Fruit fly (Drosophila melanogaster) whole organism, embryonic: ENCODE results near the gene CG6843.

Source experiments
- Atf-2 ChIP-seq: fragments of 200-800 bp; sonication (Bioruptor generic); optimal IDR thresholded peaks from 2 replicates; lab custom pipeline; 2016; ENCODE audit warnings: missing biosample characterization, missing genetic modification characterization
- CG10147 ChIP-seq: fragments of 200-800 bp; sonication (Bioruptor generic); optimal IDR thresholded peaks from 2 replicates; lab custom pipeline; 2019; ENCODE audit warnings: missing biosample characterization, mild to moderate bottlenecking, missing genetic modification characterization, moderate library complexity
- CG11247 ChIP-seq: fragments of 200-800 bp; sonication (Bioruptor generic); IDR thresholded peaks from 2 replicates; pipeline ENCODE4 v1.3.6; 2022; ENCODE audit warnings: missing biosample characterization, missing genetic modification characterization
- CG11398 ChIP-seq: fragments of 200-800 bp; sonication (Bioruptor generic); optimal IDR thresholded peaks from 2 replicates; lab custom pipeline; 2016; ENCODE audit warnings: missing biosample characterization, missing genetic modification characterization
- CG11723 ChIP-seq: fragments of 200-800 bp; sonication (Bioruptor generic); optimal IDR thresholded peaks from 2 replicates; lab custom pipeline; 2017; ENCODE audit warnings: missing biosample characterization, mild to moderate bottlenecking, missing genetic modification characterization
- CG13624 ChIP-seq: fragments of 200-800 bp; sonication (Bioruptor generic); optimal IDR thresholded peaks from 2 replicates; lab custom pipeline; 2016; ENCODE audit warnings: missing biosample characterization, missing genetic modification characterization
- CG14860 ChIP-seq: fragments of 200-800 bp; sonication (Bioruptor generic); IDR thresholded peaks from 3 replicates; pipeline ENCODE4 v1.3.6; 2022; ENCODE audit warnings: missing biosample characterization, missing genetic modification characterization; ENCODE audit not compliant: partially characterized antibody
- CG15601 ChIP-seq: fragments of 200-800 bp; sonication (Bioruptor generic); optimal IDR thresholded peaks from 3 replicates; lab custom pipeline; 2019; ENCODE audit warnings: missing biosample characterization, mild to moderate bottlenecking, missing genetic modification characterization, moderate library complexity
- CG15696 ChIP-seq: fragments of 200-800 bp; sonication (Bioruptor generic); optimal IDR thresholded peaks from 2 replicates; lab custom pipeline; 2019; ENCODE audit warnings: missing biosample characterization, mild to moderate bottlenecking, missing genetic modification characterization, moderate library complexity
- CG16779 ChIP-seq: fragments of 200-800 bp; sonication (Bioruptor generic); IDR thresholded peaks from 2 replicates; pipeline ENCODE4 v1.3.6; 2022; ENCODE audit warnings: missing biosample characterization, missing genetic modification characterization
- CG18262 ChIP-seq: fragments of 200-800 bp; optimal IDR thresholded peaks from 3 replicates; lab custom pipeline; 2019; ENCODE audit warnings: missing biosample characterization, mild to moderate bottlenecking, missing genetic modification characterization, moderate library complexity
- CG2116 ChIP-seq: fragments of 200-800 bp; sonication (Bioruptor generic); optimal IDR thresholded peaks from 3 replicates; lab custom pipeline; 2018; ENCODE audit warnings: missing biosample characterization, mild to moderate bottlenecking, missing genetic modification characterization
- CG2120 ChIP-seq: fragments of 200-800 bp; sonication (Bioruptor generic); optimal IDR thresholded peaks from 3 replicates; lab custom pipeline; 2016; ENCODE audit warnings: missing biosample characterization, missing genetic modification characterization
- CG30020 ChIP-seq: fragments of 200-800 bp; optimal IDR thresholded peaks from 2 replicates; lab custom pipeline; 2019; ENCODE audit warnings: missing biosample characterization, mild to moderate bottlenecking, missing genetic modification characterization, moderate library complexity
- CG3065 ChIP-seq: fragments of 200-800 bp; sonication (Bioruptor generic); optimal IDR thresholded peaks from 2 replicates; lab custom pipeline; 2016; ENCODE audit warnings: missing biosample characterization, missing genetic modification characterization
- CG3163 ChIP-seq: fragments of 200-800 bp; sonication (Bioruptor generic); optimal IDR thresholded peaks from 3 replicates; lab custom pipeline; 2016; ENCODE audit warnings: missing biosample characterization, missing genetic modification characterization
- CG32767 ChIP-seq: fragments of 200-800 bp; sonication (Bioruptor generic); IDR thresholded peaks from 2 replicates; pipeline ENCODE4 v1.3.6; 2022; ENCODE audit warnings: missing biosample characterization, missing genetic modification characterization
- CG4854 ChIP-seq: fragments of 200-800 bp; sonication (Bioruptor generic); optimal IDR thresholded peaks from 2 replicates; lab custom pipeline; 2016; ENCODE audit warnings: missing biosample characterization, missing genetic modification characterization, inconsistent platforms
- CG6854 ChIP-seq: fragments of 200-800 bp; sonication (Bioruptor generic); optimal IDR thresholded peaks from 3 replicates; lab custom pipeline; 2017; ENCODE audit warnings: missing biosample characterization, mild to moderate bottlenecking, missing genetic modification characterization
- CG7271 ChIP-seq: fragments of 200-800 bp; sonication (Bioruptor generic); optimal IDR thresholded peaks from 2 replicates; lab custom pipeline; 2018; ENCODE audit warnings: missing biosample characterization, mild to moderate bottlenecking, missing genetic modification characterization, moderate library complexity
- D19A ChIP-seq: fragments of 200-800 bp; optimal IDR thresholded peaks from 3 replicates; lab custom pipeline; 2019; ENCODE audit warnings: missing biosample characterization, mild to moderate bottlenecking, missing genetic modification characterization, moderate library complexity
- Drgx ChIP-seq: fragments of 200-800 bp; sonication (Bioruptor generic); IDR thresholded peaks from 2 replicates; pipeline ENCODE4 v1.3.6; 2022; ENCODE audit warnings: missing biosample characterization, missing genetic modification characterization
- ERR ChIP-seq: fragments of 200-800 bp; sonication (Bioruptor generic); optimal IDR thresholded peaks from 2 replicates; lab custom pipeline; 2016; ENCODE audit warnings: missing biosample characterization, missing genetic modification characterization
- MESR4 ChIP-seq: fragments of 200-800 bp; sonication (Bioruptor generic); optimal IDR thresholded peaks from 2 replicates; lab custom pipeline; 2018; ENCODE audit warnings: missing biosample characterization, mild to moderate bottlenecking, missing genetic modification characterization, moderate library complexity
- Med ChIP-seq: fragments of 200-800 bp; sonication (Bioruptor generic); peaks from one replicate; lab custom pipeline; 2016; ENCODE audit warnings: missing biosample characterization, missing genetic modification characterization, mild to moderate bottlenecking, inconsistent platforms, moderate library complexity
- NC2α ChIP-seq: fragments of 200-800 bp; sonication (Bioruptor generic); optimal IDR thresholded peaks from 2 replicates; lab custom pipeline; 2016; ENCODE audit warnings: missing biosample characterization, missing genetic modification characterization
- Optix ChIP-seq: fragments of 200-800 bp; sonication (Bioruptor generic); IDR thresholded peaks from 3 replicates; pipeline ENCODE4 v1.3.6; 2022; ENCODE audit warnings: missing biosample characterization, missing genetic modification characterization
- Sry-δ ChIP-seq: fragments of 200-800 bp; sonication (Bioruptor generic); optimal IDR thresholded peaks from 2 replicates; lab custom pipeline; 2016; ENCODE audit warnings: missing biosample characterization, missing genetic modification characterization
- Trl ChIP-seq, 3 experiments: fragments of >200 bp in 2 of 3; fragments of 200-800 bp in 1 of 3; sonication (Bioruptor generic) in 1 of 3; optimal IDR thresholded peaks; 2 replicates in 1 of 3; 3 replicates in 2 of 3; lab custom pipeline; 2016 to 2017; ENCODE audit warnings: missing biosample characterization in 1 of 3, missing genetic modification characterization in 1 of 3
- al ChIP-seq: fragments of 200-800 bp; sonication (Bioruptor generic); IDR thresholded peaks from 2 replicates; pipeline ENCODE4 v1.3.6; 2022; ENCODE audit warnings: missing biosample characterization, missing genetic modification characterization
- ase ChIP-seq: fragments of 200-800 bp; sonication (Bioruptor generic); IDR thresholded peaks from 3 replicates; pipeline ENCODE4 v1.3.6; 2022; ENCODE audit warnings: missing biosample characterization, missing genetic modification characterization
- bowl ChIP-seq: fragments of 200-800 bp; sonication (Bioruptor generic); IDR thresholded peaks from 2 replicates; pipeline ENCODE4 v1.3.6; 2022; ENCODE audit warnings: missing biosample characterization, missing genetic modification characterization
- chn ChIP-seq: fragments of 200-800 bp; sonication (Bioruptor generic); optimal IDR thresholded peaks from 2 replicates; lab custom pipeline; 2016; ENCODE audit warnings: missing biosample characterization, missing genetic modification characterization
- fu2 ChIP-seq: fragments of 200-800 bp; sonication (Bioruptor generic); optimal IDR thresholded peaks from 2 replicates; lab custom pipeline; 2016; ENCODE audit warnings: missing biosample characterization, missing genetic modification characterization
- gt ChIP-seq: fragments of 200-800 bp; sonication (Bioruptor generic); IDR thresholded peaks from 2 replicates; pipeline ENCODE4 v1.3.6; 2022; ENCODE audit warnings: missing biosample characterization, missing genetic modification characterization
- inv ChIP-seq: fragments of 200-800 bp; sonication (Bioruptor generic); IDR thresholded peaks from 2 replicates; pipeline ENCODE4 v1.3.6; 2022; ENCODE audit warnings: missing biosample characterization, missing genetic modification characterization; ENCODE audit not compliant: partially characterized antibody
- kay ChIP-seq: fragments of 200-800 bp; sonication (Bioruptor generic); optimal IDR thresholded peaks from 2 replicates; lab custom pipeline; 2016; ENCODE audit warnings: missing biosample characterization, missing genetic modification characterization
- klu ChIP-seq: fragments of 200-800 bp; sonication (Bioruptor generic); IDR thresholded peaks from 2 replicates; pipeline ENCODE4 v1.3.6; 2022; ENCODE audit warnings: missing biosample characterization, missing genetic modification characterization
- maf-S ChIP-seq: fragments of 200-800 bp; sonication (Bioruptor generic); optimal IDR thresholded peaks from 2 replicates; lab custom pipeline; 2016; ENCODE audit warnings: missing biosample characterization, missing genetic modification characterization
- peb ChIP-seq: fragments of 200-800 bp; sonication (Bioruptor generic); IDR thresholded peaks from 2 replicates; pipeline ENCODE4 v1.3.6; 2022; ENCODE audit warnings: missing biosample characterization, missing genetic modification characterization
- prd ChIP-seq, 3 experiments: fragments of >200 bp in 2 of 3; fragments of 200-800 bp in 1 of 3; sonication (Bioruptor generic) in 1 of 3; optimal IDR thresholded peaks in 2 of 3; IDR thresholded peaks in 1 of 3; 2 replicates in 2 of 3; 3 replicates in 1 of 3; pipeline versions ENCODE4 v1.3.6 to Lab custom; 2017 to 2022; ENCODE audit warnings: missing biosample characterization in 1 of 3, missing genetic modification characterization in 1 of 3
- rib ChIP-seq: fragments of 200-800 bp; sonication (Bioruptor generic); IDR thresholded peaks from 2 replicates; pipeline ENCODE4 v1.3.6; 2022; ENCODE audit warnings: missing biosample characterization, missing genetic modification characterization
- sc ChIP-seq, 3 experiments: fragments of >200 bp in 2 of 3; fragments of 200-800 bp in 1 of 3; sonication (Bioruptor generic) in 1 of 3; optimal IDR thresholded peaks; 2 replicates in 2 of 3; 3 replicates in 1 of 3; lab custom pipeline; 2017; ENCODE audit warnings: mild to moderate bottlenecking in 1 of 3, missing biosample characterization in 1 of 3, missing genetic modification characterization in 1 of 3, missing genetic modification reagents in 1 of 3
- scrt ChIP-seq: fragments of 200-800 bp; sonication (Bioruptor generic); optimal IDR thresholded peaks from 2 replicates; lab custom pipeline; 2018; ENCODE audit warnings: missing biosample characterization, mild to moderate bottlenecking, missing genetic modification characterization, moderate library complexity
- slp2 ChIP-seq: fragments of 200-800 bp; sonication (Bioruptor generic); optimal IDR thresholded peaks from 2 replicates; lab custom pipeline; 2016; ENCODE audit warnings: missing biosample characterization, missing genetic modification characterization
- sug ChIP-seq: fragments of 200-800 bp; optimal IDR thresholded peaks from 2 replicates; lab custom pipeline; 2019; ENCODE audit warnings: missing biosample characterization, mild to moderate bottlenecking, missing genetic modification characterization, moderate library complexity
- tgo ChIP-seq: fragments of 200-800 bp; sonication (Bioruptor generic); IDR thresholded peaks from 3 replicates; pipeline ENCODE4 v1.3.6; 2022; ENCODE audit warnings: missing biosample characterization, missing genetic modification characterization
- yki ChIP-seq: fragments of >200 bp; optimal IDR thresholded peaks from 3 replicates; lab custom pipeline; 2018

Gene CG6843

DNA sequence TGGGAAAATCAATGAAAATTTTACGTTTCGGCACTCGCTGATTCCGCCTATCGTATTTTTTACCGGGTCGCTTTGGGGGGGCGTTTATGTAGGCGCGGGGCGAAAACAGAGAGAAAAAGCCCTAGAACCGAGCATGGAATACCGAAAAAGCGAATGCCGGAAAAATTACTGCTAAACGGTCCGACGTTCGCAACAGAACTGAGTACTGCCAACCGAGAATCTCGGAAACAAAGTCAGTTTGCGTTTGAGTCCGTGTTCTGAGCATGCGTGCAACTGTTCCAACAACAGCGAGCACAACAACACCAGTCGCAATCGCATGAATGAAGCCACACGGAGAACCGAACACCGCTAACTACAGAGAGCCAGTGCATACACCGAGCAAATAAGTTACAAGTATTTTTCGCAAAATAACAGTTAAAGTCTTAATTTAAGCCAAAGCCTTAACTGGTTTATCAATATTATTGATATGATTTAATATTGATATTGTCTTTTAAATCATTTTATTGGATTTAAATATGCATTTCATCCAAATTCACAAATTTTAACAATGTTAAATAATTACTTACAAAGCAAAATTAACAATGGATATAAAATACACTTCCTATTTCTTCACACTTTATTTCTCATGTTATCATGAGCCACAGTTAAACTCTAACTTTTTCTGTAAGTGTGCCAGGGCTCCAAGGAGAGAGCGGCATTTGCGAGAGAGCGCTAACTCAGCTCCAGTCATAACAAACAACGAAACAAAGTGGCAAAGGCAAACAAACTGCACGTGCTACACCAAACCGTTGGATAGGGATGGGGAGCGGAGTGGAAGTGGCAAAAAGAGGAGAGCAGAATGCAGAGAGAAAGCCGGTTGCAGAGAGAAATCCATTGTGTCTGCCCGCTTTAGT is 10.9 kb upstream of the CG6843 start, which contains the start of gene CG3961 (continued):
- TF ChIP-seq D19A (peak; percentile 97), CG11723 (GFP tag; lab: Kevin White, UChicago) (peak; percentile 97), tgo (GFP tag; lab: Robert Waterston, UW) (peak; percentile 95), prd (optimal IDR thresholded peaks at IDR 0.05; lab: Kevin White, UChicago) (no peak), prd (GFP tag; IDR thresholded peaks at IDR 0.05; lab: Robert Waterston, UW) (peak; percentile 94), peb (GFP tag; lab: Robert Waterston, UW) (peak; percentile 94), Optix (no peak), Drgx (GFP tag; lab: Robert Waterston, UW) (peak; percentile 93), sug (peak; percentile 94), kay (GFP tag; lab: Kevin White, UChicago) (peak; percentile 94), CG15601 (tag; lab: Kevin White, UChicago) (peak; percentile 98), fu2 (GFP tag; lab: Kevin White, UChicago) (peak; percentile 77), CG2116 (peak; percentile 90), Sry-δ (peak; percentile 43), inv (GFP tag; lab: Robert Waterston, UW) (no peak), CG2120 (peak; percentile 92), CG4854 (GFP tag; lab: Kevin White, UChicago) (peak; percentile 84), scrt (GFP tag; lab: Kevin White, UChicago) (peak; percentile 91), CG15696 (tag; lab: Kevin White, UChicago) (peak; percentile 94), CG11247 (peak; percentile 65), klu (GFP tag; lab: Robert Waterston, UW) (peak; percentile 91), sc (optimal IDR thresholded peaks at IDR 0.05; lab: Kevin White, UChicago) (no peak), sc (GFP tag; optimal IDR thresholded peaks at IDR 0.05; lab: Kevin White, UChicago) (peak; percentile 99), Atf-2 (GFP tag; lab: Kevin White, UChicago) (peak; percentile 88), NC2α (GFP tag; lab: Kevin White, UChicago) (peak; percentile 80), CG18262 (peak; percentile 100), CG3065 (GFP tag; lab: Kevin White, UChicago) (peak; percentile 94), CG3163 (peak; percentile 72), CG11398 (GFP tag; lab: Kevin White, UChicago) (peak; percentile 73), CG30020 (tag; lab: Kevin White, UChicago) (peak; percentile 90), yki (lab: Kevin White, UChicago) (peak; percentile 49), chn (peak; percentile 92), CG10147 (GFP tag; lab: Kevin White, UChicago) (peak; percentile 97), CG32767 (GFP tag; lab: Robert Waterston, UW) (peak; percentile 94), Med (GFP tag; lab: Kevin White, UChicago) (peak; percentile 93), rib (GFP tag; lab: Robert Waterston, UW) (no peak), CG6854 (GFP tag; lab: Kevin White, UChicago) (peak; percentile 95), CG7271 (peak; percentile 57), al (peak; percentile 73), bowl (GFP tag; lab: Robert Waterston, UW) (peak; percentile 52; the same call in 1 of the 2 replicates), CG14860 (GFP tag; lab: Robert Waterston, UW) (no peak), Trl (optimal IDR thresholded peaks at IDR 0.05; lab: Kevin White, UChicago) (peak; percentile 79 to 92), Trl (GFP tag; optimal IDR thresholded peaks at IDR 0.05; lab: Kevin White, UChicago) (peak; percentile 83), CG13624 (GFP tag; lab: Kevin White, UChicago) (peak; percentile 78), slp2 (peak; percentile 84), ERR (GFP tag; lab: Kevin White, UChicago) (peak; percentile 52), ase (GFP tag; lab: Robert Waterston, UW) (peak; percentile 88), maf-S (peak; percentile 79), CG16779 (GFP tag; lab: Robert Waterston, UW) (peak; percentile 61; the same call in 1 of the 2 replicates), gt (GFP tag; lab: Robert Waterston, UW) (peak; percentile 80), MESR4 (GFP tag; lab: Kevin White, UChicago) (peak; percentile 31)
